Worm (Caenorhabditis elegans) whole organism, L2 larva: ENCODE data around the gene osm-8.

ENCODE experiments used
- F13H6.1 ChIP-seq: sonication (generic microtip); optimal IDR thresholded peaks from 2 replicates; lab custom pipeline; 2016; ENCODE audit warnings: missing genetic modification characterization, missing compliant biosample characterization
- R02D3.7 ChIP-seq: fragments of 150-350 bp; optimal IDR thresholded peaks from 2 replicates; lab custom pipeline; 2014; ENCODE audit warnings: missing biosample characterization, missing genetic modification characterization
- Y55F3AM.14 ChIP-seq: fragments of 200-800 bp; sonication (Bioruptor generic); optimal IDR thresholded peaks from 2 replicates; lab custom pipeline; 2018; ENCODE audit warnings: mild to moderate bottlenecking, missing genetic modification characterization, missing compliant biosample characterization
- ZK546.5 ChIP-seq: sonication (generic microtip); optimal IDR thresholded peaks from 2 replicates; lab custom pipeline; 2017; ENCODE audit warnings: missing biosample characterization, missing genetic modification characterization
- alr-1 ChIP-seq: fragments of 150-350 bp; optimal IDR thresholded peaks from 2 replicates; lab custom pipeline; 2014; ENCODE audit warnings: missing biosample characterization, missing genetic modification characterization
- aly-2 ChIP-seq: fragments of 150-350 bp; optimal IDR thresholded peaks from 2 replicates; lab custom pipeline; 2014; ENCODE audit warnings: missing biosample characterization, missing genetic modification characterization
- ama-1 ChIP-seq: fragments of 150-350 bp; optimal IDR thresholded peaks from 2 replicates; lab custom pipeline; 2018; ENCODE audit warnings: inconsistent platforms
- blmp-1 ChIP-seq: sonication (generic microtip); optimal IDR thresholded peaks from 2 replicates; lab custom pipeline; 2017; ENCODE audit warnings: missing genetic modification characterization, mild to moderate bottlenecking, missing compliant biosample characterization, antibody characterized with exemption, moderate library complexity; ENCODE audit not compliant: insufficient read depth
- ceh-16 ChIP-seq: fragments of 150-350 bp; optimal IDR thresholded peaks from 2 replicates; lab custom pipeline; 2014; ENCODE audit warnings: missing biosample characterization, missing genetic modification characterization
- ceh-82 ChIP-seq: fragments of 150-350 bp; optimal IDR thresholded peaks from 2 replicates; lab custom pipeline; 2014; ENCODE audit warnings: missing biosample characterization, missing genetic modification characterization
- crh-2 ChIP-seq: sonication (generic microtip); optimal IDR thresholded peaks from 2 replicates; lab custom pipeline; 2017; ENCODE audit warnings: missing biosample characterization, missing genetic modification characterization
- dmd-4 ChIP-seq: sonication (generic microtip); optimal IDR thresholded peaks from 2 replicates; lab custom pipeline; 2017; ENCODE audit warnings: missing biosample characterization, missing genetic modification characterization
- egl-27 ChIP-seq: sonication (generic microtip); optimal IDR thresholded peaks from 3 replicates; lab custom pipeline; 2017; ENCODE audit warnings: missing biosample characterization, missing genetic modification reagents, missing genetic modification characterization
- elt-3 ChIP-seq: sonication (generic microtip); optimal IDR thresholded peaks from 2 replicates; lab custom pipeline; 2017; ENCODE audit warnings: missing biosample characterization, missing genetic modification characterization
- fos-1 ChIP-seq: fragments of 150-350 bp; optimal IDR thresholded peaks from 2 replicates; lab custom pipeline; 2014; ENCODE audit warnings: missing biosample characterization, missing genetic modification characterization
- gmeb-1 ChIP-seq: fragments of 150-350 bp; optimal IDR thresholded peaks from 2 replicates; lab custom pipeline; 2014; ENCODE audit warnings: missing biosample characterization, missing genetic modification characterization
- lin-11 ChIP-seq: fragments of 150-350 bp; sonication (generic microtip); optimal IDR thresholded peaks from 2 replicates; lab custom pipeline; 2014; ENCODE audit warnings: missing biosample characterization, missing genetic modification characterization, inconsistent platforms, mixed read lengths
- lin-13 ChIP-seq: fragments of 150-350 bp; optimal IDR thresholded peaks from 2 replicates; lab custom pipeline; 2014; ENCODE audit warnings: missing biosample characterization, missing genetic modification reagents, missing genetic modification characterization
- lin-39 ChIP-seq: fragments of 150-350 bp; optimal IDR thresholded peaks from 2 replicates; lab custom pipeline; 2014; ENCODE audit warnings: missing biosample characterization, missing genetic modification reagents, missing genetic modification characterization
- lsy-2 ChIP-seq, 2 experiments: fragments of 150-350 bp in 1 of 2; sonication (generic microtip) in 1 of 2; optimal IDR thresholded peaks; 2 replicates each; lab custom pipeline; 2014 to 2017; ENCODE audit warnings: missing biosample characterization in 2 of 2, missing genetic modification characterization in 2 of 2
- mab-5 ChIP-seq: fragments of 150-350 bp; optimal IDR thresholded peaks from 2 replicates; lab custom pipeline; 2014; ENCODE audit warnings: missing biosample characterization, missing genetic modification characterization
- mbf-1 ChIP-seq: sonication (generic microtip); optimal IDR thresholded peaks from 2 replicates; lab custom pipeline; 2017; ENCODE audit warnings: missing biosample characterization, missing genetic modification characterization
- mdl-1 ChIP-seq, 2 experiments: fragments of 150-350 bp in 1 of 2; sonication (generic microtip) in 1 of 2; optimal IDR thresholded peaks; 2 replicates each; lab custom pipeline; 2017; ENCODE audit warnings: missing biosample characterization in 2 of 2, missing genetic modification characterization in 2 of 2
- nhr-10 ChIP-seq: sonication (generic microtip); optimal IDR thresholded peaks from 2 replicates; lab custom pipeline; 2017; ENCODE audit warnings: missing biosample characterization, missing genetic modification characterization
- nhr-11 ChIP-seq: fragments of 150-350 bp; optimal IDR thresholded peaks from 2 replicates; lab custom pipeline; 2014; ENCODE audit warnings: missing biosample characterization, missing genetic modification characterization
- nhr-12 ChIP-seq: fragments of 150-350 bp; optimal IDR thresholded peaks from 2 replicates; lab custom pipeline; 2014; ENCODE audit warnings: missing biosample characterization, missing genetic modification characterization
- nhr-129 ChIP-seq: fragments of 150-350 bp; optimal IDR thresholded peaks from 2 replicates; lab custom pipeline; 2014; ENCODE audit warnings: missing biosample characterization, missing genetic modification characterization
- nhr-21 ChIP-seq: fragments of 150-350 bp; optimal IDR thresholded peaks from 2 replicates; lab custom pipeline; 2014; ENCODE audit warnings: missing biosample characterization, missing genetic modification characterization
- nhr-237 ChIP-seq: fragments of 150-350 bp; optimal IDR thresholded peaks from 2 replicates; lab custom pipeline; 2014; ENCODE audit warnings: missing biosample characterization, missing genetic modification characterization
- nhr-25 ChIP-seq: fragments of 150-350 bp; sonication (generic microtip); optimal IDR thresholded peaks from 3 replicates; lab custom pipeline; 2014; ENCODE audit warnings: missing biosample characterization, missing genetic modification characterization
- nhr-6 ChIP-seq: fragments of 150-350 bp; optimal IDR thresholded peaks from 2 replicates; lab custom pipeline; 2014; ENCODE audit warnings: missing biosample characterization, missing genetic modification characterization
- nhr-77 ChIP-seq: fragments of 150-350 bp; optimal IDR thresholded peaks from 2 replicates; lab custom pipeline; 2014; ENCODE audit warnings: missing biosample characterization, missing genetic modification characterization
- sem-4 ChIP-seq: fragments of 150-350 bp; optimal IDR thresholded peaks from 2 replicates; lab custom pipeline; 2014; ENCODE audit warnings: missing biosample characterization, missing genetic modification reagents, missing genetic modification characterization
- skn-1 ChIP-seq: sonication (generic microtip); optimal IDR thresholded peaks from 2 replicates; lab custom pipeline; 2017; ENCODE audit warnings: missing biosample characterization, missing genetic modification characterization
- sma-3 ChIP-seq: sonication (generic microtip); optimal IDR thresholded peaks from 2 replicates; lab custom pipeline; 2016; ENCODE audit warnings: missing genetic modification reagents, missing genetic modification characterization, missing compliant biosample characterization
- sma-9 ChIP-seq, 2 experiments: fragments of 150-350 bp in 1 of 2; sonication (generic microtip) in 1 of 2; optimal IDR thresholded peaks; 2 replicates each; lab custom pipeline; 2014 to 2016; ENCODE audit warnings: missing genetic modification characterization in 2 of 2, mild to moderate bottlenecking in 1 of 2, missing biosample characterization in 1 of 2, missing compliant biosample characterization in 1 of 2, missing genetic modification reagents in 1 of 2, moderate library complexity in 1 of 2
- snpc-4 ChIP-seq: fragments of 150-350 bp; optimal IDR thresholded peaks from 2 replicates; lab custom pipeline; 2014; ENCODE audit warnings: missing biosample characterization, missing genetic modification characterization
- unc-39 ChIP-seq: fragments of 150-350 bp; optimal IDR thresholded peaks from 2 replicates; lab custom pipeline; 2014; ENCODE audit warnings: missing biosample characterization, missing genetic modification characterization
- unc-62 ChIP-seq: fragments of 150-350 bp; optimal IDR thresholded peaks from 2 replicates; lab custom pipeline; 2014; ENCODE audit warnings: missing biosample characterization, missing genetic modification reagents, missing genetic modification characterization
- zag-1 ChIP-seq: fragments of 150-350 bp; optimal IDR thresholded peaks from 2 replicates; lab custom pipeline; 2014; ENCODE audit warnings: missing biosample characterization, missing genetic modification characterization
- ztf-1 ChIP-seq: fragments of 200-800 bp; sonication (Bioruptor generic); conservative IDR thresholded peaks from 2 replicates; pipeline ENCODE4 v1.3.6; 2022; ENCODE audit warnings: missing genetic modification characterization, missing compliant biosample characterization
- ztf-11 ChIP-seq: sonication (generic microtip); optimal IDR thresholded peaks from 2 replicates; lab custom pipeline; 2017; ENCODE audit warnings: missing biosample characterization, missing genetic modification characterization
- ztf-4 ChIP-seq: fragments of 150-350 bp; optimal IDR thresholded peaks from 2 replicates; lab custom pipeline; 2014; ENCODE audit warnings: missing biosample characterization, missing genetic modification characterization

The osm-8 gene

ce11 chrII:7557981-7558380 lies 47.2 kb downstream of the osm-8 start:
- TF ChIP-seq alr-1 (tag; lab: Kevin White, UChicago), result no peak
- TF ChIP-seq ztf-1, result no peak
- TF ChIP-seq mdl-1 (tag; optimal IDR thresholded peaks at IDR 0.05; lab: Kevin White, UChicago), result no peak
- TF ChIP-seq fos-1, result peak; percentile 2
- TF ChIP-seq gmeb-1 (tag; lab: Kevin White, UChicago), result no peak
- TF ChIP-seq ceh-16 (tag; lab: Kevin White, UChicago), result no peak
- TF ChIP-seq nhr-21 (tag; lab: Kevin White, UChicago), result no peak
- peak; percentile 6 for TF ChIP-seq nhr-25 (tag; lab: Kevin White, UChicago)
- TF ChIP-seq unc-39, result no peak
- no peak for TF ChIP-seq ZK546.5 (tag; lab: Kevin White, UChicago)

ce11 chrII:7555454-7555853 lies 49.8 kb downstream of the osm-8 start, which contains the start of gene ZK1290.14:
Gene ZK1290.14, minus strand, starts transcription at chrII:7555592.
- TF ChIP-seq sem-4 (tag; lab: Kevin White, UChicago), result peak; percentile 51
- no peak for TF ChIP-seq ceh-82 (tag; lab: Kevin White, UChicago)

ce11 chrII:7554716-7555247 lies 50.4 kb downstream of the osm-8 start:
- TF ChIP-seq unc-62 (no peak), ztf-11 (no peak), zag-1 (tag; lab: Kevin White, UChicago) (no peak), lin-13 (GFP tag; lab: Kevin White, UChicago) (no peak), nhr-237 (no peak), sem-4 (tag; lab: Kevin White, UChicago) (no peak), ceh-82 (tag; lab: Kevin White, UChicago) (no peak), nhr-11 (tag; lab: Kevin White, UChicago) (no peak), R02D3.7 (tag; lab: Kevin White, UChicago) (no peak), nhr-6 (tag; lab: Kevin White, UChicago) (no peak), mdl-1 (tag; optimal IDR thresholded peaks at IDR 0.05; lab: Kevin White, UChicago) (no peak), elt-3 (tag; lab: Kevin White, UChicago) (no peak), skn-1 (tag; lab: Kevin White, UChicago) (no peak), mab-5 (tag; lab: Kevin White, UChicago) (no peak), fos-1 (peak; percentile 91), Y55F3AM.14 (peak; percentile 6), sma-3 (GFP tag; lab: Kevin White, UChicago) (peak; percentile 82), aly-2 (tag; lab: Kevin White, UChicago) (no peak), egl-27 (peak; percentile 3), ztf-4 (tag; lab: Kevin White, UChicago) (no peak), ztf-1 (no peak), lin-11 (tag; lab: Kevin White, UChicago) (no peak), blmp-1 (tag; lab: Kevin White, UChicago) (no peak), lsy-2 (tag; optimal IDR thresholded peaks at IDR 0.05; lab: Kevin White, UChicago) (peak in 1 of 2 experiments; percentile 6), gmeb-1 (tag; lab: Kevin White, UChicago) (peak; percentile 50), nhr-21 (tag; lab: Kevin White, UChicago) (peak; percentile 16), F13H6.1 (peak; percentile 60), sma-9 (GFP tag; optimal IDR thresholded peaks at IDR 0.05; lab: Kevin White, UChicago) (peak; percentile 88), sma-9 (tag; optimal IDR thresholded peaks at IDR 0.05; lab: Kevin White, UChicago) (no peak), mbf-1 (tag; lab: Kevin White, UChicago) (no peak), crh-2 (tag; lab: Kevin White, UChicago) (peak; percentile 71), nhr-25 (tag; lab: Kevin White, UChicago) (peak; percentile 14), snpc-4 (no peak), nhr-77 (tag; lab: Kevin White, UChicago) (no peak), lin-39 (tag; lab: Kevin White, UChicago) (no peak), ceh-16 (tag; lab: Kevin White, UChicago) (no peak), ZK546.5 (tag; lab: Kevin White, UChicago) (no peak), dmd-4 (tag; lab: Kevin White, UChicago) (no peak), ama-1 (no peak), nhr-12 (tag; lab: Kevin White, UChicago) (no peak), nhr-10 (no peak), nhr-129 (tag; lab: Kevin White, UChicago) (peak; percentile 21)
